Worm (Caenorhabditis elegans): Measurements from ENCODE around the gene C49A9.2.

DNA sequence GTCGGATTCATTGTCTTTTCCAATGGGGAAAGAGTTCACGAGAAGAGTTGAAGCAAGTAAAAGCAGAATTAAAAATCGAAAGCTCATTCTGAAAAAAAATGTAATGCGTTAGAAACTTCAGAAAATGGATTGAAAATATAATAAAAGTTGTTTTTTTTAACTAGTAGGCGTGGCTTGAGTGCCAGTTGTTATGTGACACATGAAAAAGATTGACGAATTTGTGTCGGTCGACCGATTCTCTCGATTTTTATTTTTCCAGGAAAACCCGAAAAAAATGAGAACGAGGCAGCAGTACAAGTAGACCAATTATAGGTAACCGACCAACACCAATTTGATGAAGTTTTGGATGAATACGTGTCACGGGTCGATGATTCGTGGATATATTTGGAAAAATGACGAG, 34.5 kb downstream of the C49A9.2 start, which contains the start of gene nlp-16:
- TF ChIP-seq him-1 (tag; optimal IDR thresholded peaks at IDR 0.05) (no peak), dao-5 (tag; optimal IDR thresholded peaks at IDR 0.05) (no peak)
